Fruit fly (Drosophila melanogaster) whole organism, embryonic: Measurements from ENCODE around the gene Atf3.

Experiments
- Awh ChIP-seq: fragments of 200-800 bp; sonication (Bioruptor generic); IDR thresholded peaks from 2 replicates; pipeline ENCODE4, ENCODE4 v1.3.6; 2022; ENCODE audit warnings: missing biosample characterization, missing genetic modification characterization
- Blimp-1 ChIP-seq: fragments of 200-800 bp; sonication (Bioruptor generic); optimal IDR thresholded peaks from 3 replicates; lab custom pipeline; 2018; ENCODE audit warnings: missing biosample characterization, missing genetic modification characterization, mild to moderate bottlenecking, moderate library complexity, missing genetic modification reagents
- BtbVII ChIP-seq: fragments of 200-800 bp; sonication (Bioruptor generic); optimal IDR thresholded peaks from 3 replicates; lab custom pipeline; 2017; ENCODE audit warnings: missing biosample characterization, mild to moderate bottlenecking, missing genetic modification characterization
- CG10565 ChIP-seq: fragments of 200-800 bp; sonication (Bioruptor generic); optimal IDR thresholded peaks from 3 replicates; lab custom pipeline; 2016; ENCODE audit warnings: missing biosample characterization, mild to moderate bottlenecking, missing genetic modification characterization
- CG11398 ChIP-seq: fragments of 200-800 bp; sonication (Bioruptor generic); optimal IDR thresholded peaks from 2 replicates; lab custom pipeline; 2016; ENCODE audit warnings: missing biosample characterization, missing genetic modification characterization
- CG12219 ChIP-seq: fragments of 200-800 bp; sonication (Bioruptor generic); optimal IDR thresholded peaks from 3 replicates; lab custom pipeline; 2018; ENCODE audit warnings: missing biosample characterization, mild to moderate bottlenecking, missing genetic modification characterization
- CG12942 ChIP-seq: fragments of 200-800 bp; sonication (Bioruptor generic); optimal IDR thresholded peaks from 3 replicates; lab custom pipeline; 2016; ENCODE audit warnings: missing biosample characterization, missing genetic modification characterization
- CG15696 ChIP-seq: fragments of 200-800 bp; sonication (Bioruptor generic); optimal IDR thresholded peaks from 2 replicates; lab custom pipeline; 2019; ENCODE audit warnings: missing biosample characterization, mild to moderate bottlenecking, missing genetic modification characterization, moderate library complexity
- CG17328 ChIP-seq: fragments of 200-800 bp; sonication (Bioruptor generic); IDR thresholded peaks from 2 replicates; pipeline ENCODE4 v1.3.6; 2022; ENCODE audit warnings: missing biosample characterization, missing genetic modification characterization
- CG2129 ChIP-seq: fragments of 200-800 bp; sonication (Bioruptor generic); IDR thresholded peaks from 2 replicates; pipeline ENCODE4 v1.3.6; 2022; ENCODE audit warnings: missing biosample characterization, missing genetic modification characterization; ENCODE audit not compliant: partially characterized antibody
- CG6765 ChIP-seq: fragments of 200-800 bp; sonication (Bioruptor generic); optimal IDR thresholded peaks from 3 replicates; lab custom pipeline; 2017; ENCODE audit warnings: missing biosample characterization, mild to moderate bottlenecking, missing genetic modification characterization
- CG7271 ChIP-seq: fragments of 200-800 bp; sonication (Bioruptor generic); optimal IDR thresholded peaks from 2 replicates; lab custom pipeline; 2018; ENCODE audit warnings: missing biosample characterization, mild to moderate bottlenecking, missing genetic modification characterization, moderate library complexity
- CG8089 ChIP-seq: fragments of 200-800 bp; sonication (Bioruptor generic); optimal IDR thresholded peaks from 3 replicates; lab custom pipeline; 2016; ENCODE audit warnings: missing biosample characterization, missing genetic modification characterization
- CG8944 ChIP-seq: fragments of 200-800 bp; sonication (Bioruptor generic); optimal IDR thresholded peaks from 3 replicates; lab custom pipeline; 2016; ENCODE audit warnings: missing biosample characterization, missing genetic modification characterization
- Camta ChIP-seq: fragments of 200-800 bp; sonication (Bioruptor generic); optimal IDR thresholded peaks from 2 replicates; lab custom pipeline; 2016; ENCODE audit warnings: missing biosample characterization, missing genetic modification characterization
- CoRest ChIP-seq: fragments of 200-800 bp; sonication (Bioruptor generic); optimal IDR thresholded peaks from 3 replicates; lab custom pipeline; 2018; ENCODE audit warnings: missing biosample characterization, mild to moderate bottlenecking, missing genetic modification characterization, moderate library complexity
- Dbx ChIP-seq: fragments of 200-800 bp; sonication (Bioruptor generic); IDR thresholded peaks from 3 replicates; pipeline ENCODE4 v1.3.6; 2022; ENCODE audit warnings: missing biosample characterization, missing genetic modification characterization
- Deaf1 ChIP-seq: fragments of 200-800 bp; optimal IDR thresholded peaks from 3 replicates; lab custom pipeline; 2019; ENCODE audit warnings: missing biosample characterization, mild to moderate bottlenecking, missing genetic modification characterization, moderate library complexity
- Dll ChIP-seq: fragments of 200-800 bp; sonication (Bioruptor generic); IDR thresholded peaks from 4 replicates; pipeline ENCODE4 v1.3.6; 2022; ENCODE audit warnings: missing biosample characterization, missing genetic modification characterization; ENCODE audit not compliant: partially characterized antibody
- Doc3 ChIP-seq: fragments of 200-800 bp; sonication (Bioruptor generic); IDR thresholded peaks from 3 replicates; pipeline ENCODE4 v1.3.6; 2022; ENCODE audit warnings: missing biosample characterization, missing genetic modification characterization; ENCODE audit not compliant: partially characterized antibody
- ERR ChIP-seq: fragments of 200-800 bp; sonication (Bioruptor generic); optimal IDR thresholded peaks from 2 replicates; lab custom pipeline; 2016; ENCODE audit warnings: missing biosample characterization, missing genetic modification characterization
- Gug ChIP-seq: fragments of 200-800 bp; sonication (Bioruptor generic); IDR thresholded peaks from 4 replicates; pipeline ENCODE4 v1.3.6; 2022; ENCODE audit warnings: missing biosample characterization, missing genetic modification characterization
- HLH4C ChIP-seq: fragments of 200-800 bp; sonication (Bioruptor generic); IDR thresholded peaks from 3 replicates; pipeline ENCODE4 v1.3.6; 2022; ENCODE audit warnings: missing biosample characterization, missing genetic modification characterization; ENCODE audit not compliant: partially characterized antibody
- Hr78 ChIP-seq, 2 experiments: fragments of 200-800 bp in 1 of 2; fragments of >200 bp in 1 of 2; sonication (Bioruptor generic) in 1 of 2; optimal IDR thresholded peaks; 2 replicates each; lab custom pipeline; 2017 to 2019; ENCODE audit warnings: missing biosample characterization in 2 of 2, missing genetic modification characterization in 2 of 2, mild to moderate bottlenecking in 1 of 2, moderate library complexity in 1 of 2
- Hsf ChIP-seq: fragments of 200-800 bp; sonication (Bioruptor generic); optimal IDR thresholded peaks from 3 replicates; lab custom pipeline; 2016; ENCODE audit warnings: missing biosample characterization, missing genetic modification characterization
- MESR4 ChIP-seq: fragments of 200-800 bp; sonication (Bioruptor generic); optimal IDR thresholded peaks from 2 replicates; lab custom pipeline; 2018; ENCODE audit warnings: missing biosample characterization, mild to moderate bottlenecking, missing genetic modification characterization, moderate library complexity
- Mes4 ChIP-seq: fragments of 200-800 bp; sonication (Bioruptor generic); optimal IDR thresholded peaks from 2 replicates; lab custom pipeline; 2016; ENCODE audit warnings: missing biosample characterization, missing genetic modification characterization
- Myb ChIP-seq: fragments of 200-800 bp; sonication (Bioruptor generic); optimal IDR thresholded peaks from 2 replicates; lab custom pipeline; 2016; ENCODE audit warnings: missing biosample characterization, missing genetic modification characterization
- NC2α ChIP-seq: fragments of 200-800 bp; sonication (Bioruptor generic); optimal IDR thresholded peaks from 2 replicates; lab custom pipeline; 2016; ENCODE audit warnings: missing biosample characterization, missing genetic modification characterization
- NK7.1 ChIP-seq: fragments of 200-800 bp; sonication (Bioruptor generic); optimal IDR thresholded peaks from 3 replicates; lab custom pipeline; 2016; ENCODE audit warnings: missing biosample characterization, missing genetic modification characterization
- NfI ChIP-seq: fragments of 200-800 bp; sonication (Bioruptor generic); optimal IDR thresholded peaks from 3 replicates; lab custom pipeline; 2018; ENCODE audit warnings: missing biosample characterization, mild to moderate bottlenecking, missing genetic modification characterization, moderate library complexity
- Oaz ChIP-seq: fragments of 200-800 bp; sonication (Bioruptor generic); IDR thresholded peaks from 2 replicates; pipeline ENCODE4 v1.3.6; 2022; ENCODE audit warnings: missing biosample characterization, missing genetic modification characterization
- Optix ChIP-seq: fragments of 200-800 bp; sonication (Bioruptor generic); IDR thresholded peaks from 3 replicates; pipeline ENCODE4 v1.3.6; 2022; ENCODE audit warnings: missing biosample characterization, missing genetic modification characterization
- abd-A ChIP-seq: fragments of 200-800 bp; sonication (Bioruptor generic); optimal IDR thresholded peaks from 3 replicates; lab custom pipeline; 2019; ENCODE audit warnings: missing biosample characterization, mild to moderate bottlenecking, missing genetic modification characterization, moderate library complexity
- amos ChIP-seq: fragments of 200-800 bp; sonication (Bioruptor generic); IDR thresholded peaks from 2 replicates; pipeline ENCODE4 v1.3.6; 2022; ENCODE audit warnings: missing biosample characterization, missing genetic modification characterization; ENCODE audit not compliant: partially characterized antibody
- cg ChIP-seq: fragments of 200-800 bp; sonication (Bioruptor generic); optimal IDR thresholded peaks from 3 replicates; lab custom pipeline; 2019; ENCODE audit warnings: missing biosample characterization, mild to moderate bottlenecking, missing genetic modification characterization, moderate library complexity
- emc ChIP-seq: fragments of 200-800 bp; sonication (Bioruptor generic); optimal IDR thresholded peaks from 2 replicates; lab custom pipeline; 2016; ENCODE audit warnings: missing biosample characterization, missing genetic modification characterization
- esg ChIP-seq: fragments of 200-800 bp; sonication (Bioruptor generic); conservative IDR thresholded peaks from 2 replicates; pipeline ENCODE4 v1.3.6; 2022; ENCODE audit warnings: missing biosample characterization, missing genetic modification characterization
- exex ChIP-seq: fragments of 200-800 bp; sonication (Bioruptor generic); optimal IDR thresholded peaks from 4 replicates; lab custom pipeline; 2018; ENCODE audit warnings: missing biosample characterization, mild to moderate bottlenecking, missing genetic modification characterization, moderate library complexity
- gsb-n ChIP-seq: fragments of 200-800 bp; sonication (Bioruptor generic); optimal IDR thresholded peaks from 3 replicates; lab custom pipeline; 2018; ENCODE audit warnings: missing biosample characterization, mild to moderate bottlenecking, missing genetic modification characterization
- hkb ChIP-seq, 2 experiments: fragments of 200-800 bp in 1 of 2; fragments of >200 bp in 1 of 2; sonication (Bioruptor generic) in 1 of 2; IDR thresholded peaks in 1 of 2; optimal IDR thresholded peaks in 1 of 2; 2 replicates each; pipeline versions ENCODE4 v1.3.6 to Lab custom; 2017 to 2022; ENCODE audit warnings: missing biosample characterization in 1 of 2, missing genetic modification characterization in 1 of 2
- kah ChIP-seq: fragments of 200-800 bp; sonication (Bioruptor generic); optimal IDR thresholded peaks from 2 replicates; lab custom pipeline; 2018; ENCODE audit warnings: missing biosample characterization, mild to moderate bottlenecking, missing genetic modification characterization
- odd ChIP-seq: fragments of 200-800 bp; sonication (Bioruptor generic); optimal IDR thresholded peaks from 2 replicates; lab custom pipeline; 2017; ENCODE audit warnings: missing biosample characterization, mild to moderate bottlenecking, missing genetic modification characterization
- pum ChIP-seq: fragments of 200-800 bp; sonication (Bioruptor generic); optimal IDR thresholded peaks from 2 replicates; lab custom pipeline; 2016; ENCODE audit warnings: missing biosample characterization, missing genetic modification characterization
- ro ChIP-seq: fragments of 200-800 bp; sonication (Bioruptor generic); IDR thresholded peaks from 2 replicates; pipeline ENCODE4 v1.3.6; 2022; ENCODE audit warnings: missing biosample characterization, missing genetic modification characterization
- salm ChIP-seq: fragments of 200-800 bp; sonication (Bioruptor generic); optimal IDR thresholded peaks from 2 replicates; lab custom pipeline; 2018; ENCODE audit warnings: missing biosample characterization, mild to moderate bottlenecking, missing genetic modification characterization
- sd ChIP-seq: fragments of 200-800 bp; sonication (Bioruptor generic); optimal IDR thresholded peaks from 3 replicates; lab custom pipeline; 2018; ENCODE audit warnings: missing biosample characterization, mild to moderate bottlenecking, missing genetic modification characterization, moderate library complexity
- sima ChIP-seq: fragments of 200-800 bp; sonication (Bioruptor generic); optimal IDR thresholded peaks from 2 replicates; lab custom pipeline; 2016; ENCODE audit warnings: missing biosample characterization, missing genetic modification characterization
- sna ChIP-seq: fragments of 200-800 bp; sonication (Bioruptor generic); IDR thresholded peaks from 2 replicates; pipeline ENCODE4 v1.3.6; 2022; ENCODE audit warnings: missing biosample characterization, missing genetic modification characterization; ENCODE audit not compliant: partially characterized antibody
- usp ChIP-seq: fragments of >200 bp; optimal IDR thresholded peaks from 2 replicates; lab custom pipeline; 2017; ENCODE audit warnings: missing biosample characterization, missing genetic modification characterization

Gene Atf3

dm6 chrX:1272848-1273247 lies 2.2 kb downstream of the Atf3 start (continued):
- TF ChIP-seq NK7.1 (GFP tag; lab: Kevin White, UChicago) = peak; percentile 2
- no peak for TF ChIP-seq CG6765 (GFP tag; lab: Kevin White, UChicago)
- TF ChIP-seq abd-A = no peak
- TF ChIP-seq ERR (GFP tag; lab: Kevin White, UChicago) = peak; percentile 18
- TF ChIP-seq usp (GFP tag; lab: Kevin White, UChicago) = no peak
- no peak for TF ChIP-seq CG8944 (GFP tag; lab: Kevin White, UChicago)
- peak; percentile 42 for TF ChIP-seq CoRest (tag; lab: Kevin White, UChicago)
- no peak for TF ChIP-seq sd (tag; lab: Kevin White, UChicago)
- peak; percentile 5 for TF ChIP-seq Myb (GFP tag; lab: Kevin White, UChicago)
- no peak for TF ChIP-seq Gug (GFP tag; lab: Robert Waterston, UW)
- no peak for TF ChIP-seq CG10565
- peak; percentile 1 for TF ChIP-seq Deaf1 (tag; lab: Kevin White, UChicago)
- TF ChIP-seq gsb-n (tag; lab: Kevin White, UChicago) = peak; percentile 33
- TF ChIP-seq MESR4 (GFP tag; lab: Kevin White, UChicago) = no peak
- peak; percentile 51 for TF ChIP-seq CG8089 (GFP tag; lab: Kevin White, UChicago)
- TF ChIP-seq sna = no peak
- TF ChIP-seq exex (tag; lab: Kevin White, UChicago) = no peak
- TF ChIP-seq pum = peak; percentile 46
- no peak for TF ChIP-seq Hr78 (GFP tag; optimal IDR thresholded peaks at IDR 0.05; lab: Kevin White, UChicago)
- TF ChIP-seq NC2α (GFP tag; lab: Kevin White, UChicago) = no peak
- peak; percentile 51; the same call in 1 of the 2 replicates for TF ChIP-seq CG17328
- no peak for TF ChIP-seq Oaz (GFP tag; lab: Robert Waterston, UW)
- TF ChIP-seq NfI (GFP tag; lab: Kevin White, UChicago) = peak; percentile 22
- TF ChIP-seq CG7271 = no peak
- no peak for TF ChIP-seq sima (GFP tag; lab: Kevin White, UChicago)
- no peak for TF ChIP-seq cg
- TF ChIP-seq amos (GFP tag; lab: Robert Waterston, UW) = no peak
- no peak for TF ChIP-seq salm
- no peak for TF ChIP-seq Mes4 (GFP tag; lab: Kevin White, UChicago)
- no peak for TF ChIP-seq kah
- no peak; the same call in 1 of the 2 replicates for TF ChIP-seq esg (GFP tag; lab: Robert Waterston, UW)
- TF ChIP-seq Awh = peak; percentile 57; the same call in 1 of the 2 replicates
- no peak for TF ChIP-seq CG15696 (tag; lab: Kevin White, UChicago)
- no peak for TF ChIP-seq Optix (GFP tag; lab: Robert Waterston, UW)
- peak; percentile 14 for TF ChIP-seq CG12942 (GFP tag; lab: Kevin White, UChicago)
- TF ChIP-seq CG12219 = peak; percentile 38
- TF ChIP-seq CG11398 (GFP tag; lab: Kevin White, UChicago) = no peak
- TF ChIP-seq BtbVII = peak; percentile 18
- TF ChIP-seq hkb (optimal IDR thresholded peaks at IDR 0.05; lab: Kevin White, UChicago) = no peak
- TF ChIP-seq hkb (GFP tag; IDR thresholded peaks at IDR 0.05; lab: Robert Waterston, UW) = 0 out of 2 replicates have a peak, but pooled peaks have one; percentile 35
- no peak for TF ChIP-seq ro (GFP tag; lab: Robert Waterston, UW)
- no peak for TF ChIP-seq HLH4C (GFP tag; lab: Robert Waterston, UW)
- no peak for TF ChIP-seq emc
- TF ChIP-seq Camta (GFP tag; lab: Kevin White, UChicago) = peak; percentile 49
- TF ChIP-seq CG2129 (GFP tag; lab: Robert Waterston, UW) = no peak
- peak; percentile 75 for TF ChIP-seq Blimp-1 (GFP tag; lab: Kevin White, UChicago)
- peak; percentile 53 for TF ChIP-seq Hsf (GFP tag; lab: Kevin White, UChicago)
- no peak for TF ChIP-seq odd (GFP tag; lab: Kevin White, UChicago)
- TF ChIP-seq Dbx = peak; percentile 65; the same call in 1 of the 3 replicates
- TF ChIP-seq Doc3 (GFP tag; lab: Robert Waterston, UW) = no peak
- no peak for TF ChIP-seq Dll
